Worm (Caenorhabditis elegans) whole organism, midembryonic: ENCODE data around the gene R11D1.1.

ENCODE experiments used
- T22C8.4 ChIP-seq: fragments of 200-800 bp; sonication (Bioruptor generic); IDR thresholded peaks from 2 replicates; pipeline ENCODE4 v1.3.6; 2022; ENCODE audit warnings: missing genetic modification characterization, missing compliant biosample characterization
- cog-1 ChIP-seq: sonication (generic microtip); optimal IDR thresholded peaks from 2 replicates; lab custom pipeline; 2016; ENCODE audit warnings: missing genetic modification characterization, missing compliant biosample characterization
- flt-1 ChIP-seq: fragments of 200-800 bp; sonication (Bioruptor generic); IDR thresholded peaks from 2 replicates; pipeline ENCODE4 v1.3.6; 2022; ENCODE audit warnings: missing genetic modification characterization, missing compliant biosample characterization
- klf-2 ChIP-seq: fragments of 200-800 bp; sonication (Bioruptor generic); conservative IDR thresholded peaks from 2 replicates; pipeline ENCODE4 v1.3.6; 2022; ENCODE audit warnings: missing genetic modification reagents, missing genetic modification characterization, missing compliant biosample characterization
- med-1 ChIP-seq: sonication (generic microtip); optimal IDR thresholded peaks from 2 replicates; lab custom pipeline; 2017; ENCODE audit warnings: missing genetic modification characterization, mild to moderate bottlenecking, missing compliant biosample characterization, antibody characterized with exemption, missing genetic modification reagents; ENCODE audit not compliant: insufficient read depth
- ref-1 ChIP-seq: fragments of 200-800 bp; sonication (Bioruptor generic); conservative IDR thresholded peaks from 2 replicates; pipeline ENCODE4 v1.3.6; 2022; ENCODE audit warnings: missing genetic modification reagents, missing genetic modification characterization, missing compliant biosample characterization
- tab-1 ChIP-seq: fragments of 200-800 bp; sonication (Bioruptor generic); IDR thresholded peaks from 2 replicates; pipeline ENCODE4 v1.3.6; 2022; ENCODE audit warnings: missing genetic modification characterization, missing compliant biosample characterization
- ztf-23 ChIP-seq: fragments of 200-800 bp; sonication (Bioruptor generic); IDR thresholded peaks from 2 replicates; pipeline ENCODE4 v1.3.6; 2022; ENCODE audit warnings: missing genetic modification reagents, missing genetic modification characterization, missing compliant biosample characterization
- ztf-29 ChIP-seq: fragments of 200-800 bp; sonication (Bioruptor generic); IDR thresholded peaks from 2 replicates; pipeline ENCODE4 v1.3.6; 2022; ENCODE audit warnings: missing genetic modification reagents, missing genetic modification characterization, missing compliant biosample characterization

Gene R11D1.1

ce11 chrV:12751495-12752050 is 47.4 kb downstream of the R11D1.1 start, which contains the start of gene C15C8.6:
TSS of gene C15C8.6 (minus strand) at chrV:12751545.
- TF ChIP-seq cog-1 (tag; lab: Kevin White, UChicago) (no peak), ztf-23 (GFP tag; lab: Robert Waterston, UW) (no peak), tab-1 (no peak), klf-2 (no peak), ref-1 (GFP tag; lab: Robert Waterston, UW) (no peak), T22C8.4 (GFP tag; lab: Robert Waterston, UW) (no peak), ztf-29 (GFP tag; lab: Robert Waterston, UW) (no peak)

- no peak for TF ChIP-seq ztf-29 (GFP tag; lab: Robert Waterston, UW)
- TF ChIP-seq ref-1 (GFP tag; lab: Robert Waterston, UW): no peak
- TF ChIP-seq klf-2: no peak
- TF ChIP-seq med-1 (GFP tag; lab: Kevin White, UChicago): no peak
- no peak for TF ChIP-seq tab-1
- TF ChIP-seq T22C8.4 (GFP tag; lab: Robert Waterston, UW): no peak
- TF ChIP-seq cog-1 (tag; lab: Kevin White, UChicago): no peak
- no peak for TF ChIP-seq ztf-23 (GFP tag; lab: Robert Waterston, UW)
- TF ChIP-seq flt-1: no peak
Observed at ce11 chrV:12752407-12752806, 48.2 kb downstream of the R11D1.1 start, which contains the start of gene C15C8.8. TSS of gene C15C8.8 (minus strand) at chrV:12752507.

- TF ChIP-seq tab-1 (no peak), T22C8.4 (GFP tag; lab: Robert Waterston, UW) (no peak), flt-1 (no peak), med-1 (GFP tag; lab: Kevin White, UChicago) (no peak), ztf-23 (GFP tag; lab: Robert Waterston, UW) (no peak), ztf-29 (GFP tag; lab: Robert Waterston, UW) (no peak), ref-1 (GFP tag; lab: Robert Waterston, UW) (no peak)
Observed at ce11 chrV:12754839-12755238, 50.7 kb downstream of the R11D1.1 start, which contains the start of gene gpa-13. TSS of gene gpa-13 (minus strand) at chrV:12754939.
